Fruit fly (Drosophila melanogaster): ENCODE results near the gene TkR99D.

The TkR99D gene

dm6 chr3R:30014977-30015514 lies 45.8 kb upstream of the TkR99D start, which contains the start of gene CG7920 (continued):
- TF ChIP-seq CG6813 (GFP tag; optimal IDR thresholded peaks at IDR 0.05) (no peak), disco-r (GFP tag; optimal IDR thresholded peaks at IDR 0.05) (no peak), CG10267 (tag; optimal IDR thresholded peaks at IDR 0.05) (peak; percentile 98), CG7839 (tag; optimal IDR thresholded peaks at IDR 0.05) (no peak), CG9609 (GFP tag; optimal IDR thresholded peaks at IDR 0.05) (no peak), CG3847 (GFP tag; IDR thresholded peaks at IDR 0.05) (peak; percentile 36; the same call in 1 of the 2 replicates), nom (GFP tag; optimal IDR thresholded peaks at IDR 0.05) (peak; percentile 77), dmrt99B (tag; optimal IDR thresholded peaks at IDR 0.05) (no peak), CG1233 (GFP tag; optimal IDR thresholded peaks at IDR 0.05) (no peak), Bgb (GFP tag; IDR thresholded peaks at IDR 0.05; ENCODE audit: partially characterized antibody) (peak; percentile 79), Rx (GFP tag; IDR thresholded peaks at IDR 0.05) (no peak), YL-1 (GFP tag; optimal IDR thresholded peaks at IDR 0.05) (peak; percentile 55), CG1603 (tag; optimal IDR thresholded peaks at IDR 0.05) (peak; percentile 63), Mad (GFP tag; optimal IDR thresholded peaks at IDR 0.05) (no peak), bab2 (GFP tag; optimal IDR thresholded peaks at IDR 0.05) (no peak), Bdp1 (GFP tag; optimal IDR thresholded peaks at IDR 0.05) (no peak), CG9797 (GFP tag; optimal IDR thresholded peaks at IDR 0.05) (peak; percentile 26), CG5245 (GFP tag; optimal IDR thresholded peaks at IDR 0.05) (no peak), Nf-YB (GFP tag; optimal IDR thresholded peaks at IDR 0.05) (no peak), nmo (GFP tag; optimal IDR thresholded peaks at IDR 0.05) (peak; percentile 1), fd102C (GFP tag; optimal IDR thresholded peaks at IDR 0.05) (no peak), caup (GFP tag; optimal IDR thresholded peaks at IDR 0.05; ENCODE audit: severe bottlenecking) (peak; percentile 52), cad (GFP tag; optimal IDR thresholded peaks at IDR 0.05) (no peak), HLH4C (GFP tag; IDR thresholded peaks at IDR 0.05; ENCODE audit: partially characterized antibody) (peak; percentile 71), aop (GFP tag; IDR thresholded peaks at IDR 0.05) (no peak), pho (GFP tag; optimal IDR thresholded peaks at IDR 0.05) (peak; percentile 46), Xbp1 (GFP tag; optimal IDR thresholded peaks at IDR 0.05) (peak; percentile 19), CG1792 (GFP tag; optimal IDR thresholded peaks at IDR 0.05) (no peak), CG42726 (GFP tag; IDR thresholded peaks at IDR 0.05; ENCODE audit: partially characterized antibody) (peak; percentile 46; the same call in 1 of the 2 replicates), rib (GFP tag; IDR thresholded peaks at IDR 0.05) (peak; percentile 64; the same call in 1 of the 2 replicates), ATbp (GFP tag; optimal IDR thresholded peaks at IDR 0.05) (no peak), CG2678 (tag; optimal IDR thresholded peaks at IDR 0.05) (peak; percentile 10), CG13775 (GFP tag; optimal IDR thresholded peaks at IDR 0.05) (no peak), NC2α (GFP tag; optimal IDR thresholded peaks at IDR 0.05) (no peak), CG8478 (optimal IDR thresholded peaks at IDR 0.05) (no peak), stwl (tag; optimal IDR thresholded peaks at IDR 0.05) (peak; percentile 44), CG10366 (GFP tag; IDR thresholded peaks at IDR 0.05) (no peak), HLH54F (GFP tag; optimal IDR thresholded peaks at IDR 0.05) (peak; percentile 9), cas (GFP tag; IDR thresholded peaks at IDR 0.05) (no peak), hb (GFP tag; IDR thresholded peaks at IDR 0.05; ENCODE audit: partially characterized antibody) (peak; percentile 65; the same call in 1 of the 3 replicates), ind (GFP tag; optimal IDR thresholded peaks at IDR 0.05) (no peak), H2.0 (GFP tag; IDR thresholded peaks at IDR 0.05) (no peak), Usf (GFP tag; optimal IDR thresholded peaks at IDR 0.05) (no peak), hth (optimal IDR thresholded peaks at IDR 0.05) (no peak), ttk (GFP tag; IDR thresholded peaks at IDR 0.05) (no peak), MESR4 (GFP tag; optimal IDR thresholded peaks at IDR 0.05) (peak; percentile 26), gcm (GFP tag; optimal IDR thresholded peaks at IDR 0.05) (peak; percentile 4), Dp (GFP tag; optimal IDR thresholded peaks at IDR 0.05) (peak; percentile 99), Spps (tag; optimal IDR thresholded peaks at IDR 0.05) (no peak), CG8281 (tag; optimal IDR thresholded peaks at IDR 0.05) (no peak)
